Worm (Caenorhabditis elegans) whole organism, L4 larva: ENCODE data around the gene rga-1.

Source experiments
- R02D3.7 ChIP-seq: fragments of 150-350 bp; sonication (generic microtip); optimal IDR thresholded peaks from 3 replicates; lab custom pipeline; 2014; ENCODE audit warnings: missing biosample characterization, missing genetic modification characterization
- Y5F2A.4 ChIP-seq: fragments of 200-800 bp; sonication (Bioruptor generic); optimal IDR thresholded peaks from 2 replicates; lab custom pipeline; 2018; ENCODE audit warnings: mild to moderate bottlenecking, missing genetic modification characterization, missing compliant biosample characterization
- aha-1 ChIP-seq: fragments of 150-350 bp; peaks from one replicate; lab custom pipeline; 2014; ENCODE audit warnings: missing biosample characterization, missing genetic modification characterization
- daf-16 ChIP-seq, 3 experiments: sonication (generic microtip); optimal IDR thresholded peaks; 2 replicates each; lab custom pipeline; 2016 to 2017; ENCODE audit warnings: missing genetic modification characterization in 3 of 3, missing genetic modification reagents in 3 of 3, mild to moderate bottlenecking in 2 of 3, missing compliant biosample characterization in 2 of 3, missing biosample characterization in 1 of 3, moderate library complexity in 1 of 3
- daf-8 ChIP-seq: fragments of 200-800 bp; sonication (Bioruptor generic); IDR thresholded peaks from 2 replicates; pipeline ENCODE4 v1.3.6; 2022; ENCODE audit warnings: missing genetic modification characterization, missing compliant biosample characterization
- dmd-6 ChIP-seq: fragments of 200-800 bp; sonication (Bioruptor generic); IDR thresholded peaks from 2 replicates; pipeline ENCODE4 v1.3.6; 2022; ENCODE audit warnings: missing genetic modification reagents, missing genetic modification characterization, missing compliant biosample characterization
- dpl-1 ChIP-seq: fragments of 150-350 bp; optimal IDR thresholded peaks from 2 replicates; lab custom pipeline; 2014; ENCODE audit warnings: missing biosample characterization, missing genetic modification reagents, missing genetic modification characterization
- dve-1 ChIP-seq: sonication (generic microtip); optimal IDR thresholded peaks from 2 replicates; lab custom pipeline; 2017; ENCODE audit warnings: antibody characterized with exemption, mild to moderate bottlenecking, missing genetic modification characterization, missing compliant biosample characterization; ENCODE audit not compliant: insufficient read depth
- fkh-10 ChIP-seq: fragments of 150-350 bp; optimal IDR thresholded peaks from 2 replicates; lab custom pipeline; 2014; ENCODE audit warnings: missing biosample characterization, missing genetic modification reagents, missing genetic modification characterization
- gei-8 ChIP-seq: fragments of 200-800 bp; sonication (Bioruptor generic); optimal IDR thresholded peaks from 2 replicates; lab custom pipeline; 2018; ENCODE audit warnings: mild to moderate bottlenecking, missing genetic modification characterization, missing compliant biosample characterization
- hlh-11 ChIP-seq: fragments of 200-800 bp; sonication (Bioruptor generic); optimal IDR thresholded peaks from 2 replicates; lab custom pipeline; 2018; ENCODE audit warnings: mild to moderate bottlenecking, missing genetic modification characterization, missing compliant biosample characterization
- lin-1 ChIP-seq: fragments of 200-800 bp; sonication (Bioruptor generic); IDR thresholded peaks from 2 replicates; pipeline ENCODE4 v1.3.6; 2022; ENCODE audit warnings: missing genetic modification reagents, missing genetic modification characterization, missing compliant biosample characterization
- lin-29 ChIP-seq: fragments of 200-800 bp; sonication (Bioruptor generic); IDR thresholded peaks from 2 replicates; pipeline ENCODE4 v1.3.6; 2022; ENCODE audit warnings: missing genetic modification reagents, missing genetic modification characterization, missing compliant biosample characterization
- madf-9 ChIP-seq: fragments of 200-800 bp; sonication (Bioruptor generic); conservative IDR thresholded peaks from 2 replicates; pipeline ENCODE4 v1.3.6; 2022; ENCODE audit warnings: missing genetic modification reagents, missing genetic modification characterization, missing compliant biosample characterization
- mdl-1 ChIP-seq, 2 experiments: fragments of 150-350 bp in 1 of 2; sonication (generic microtip) in 1 of 2; optimal IDR thresholded peaks; 2 replicates each; lab custom pipeline; 2014 to 2017; ENCODE audit warnings: missing biosample characterization in 2 of 2, missing genetic modification characterization in 2 of 2
- mdt-29 ChIP-seq: fragments of 200-800 bp; sonication (Bioruptor generic); IDR thresholded peaks from 2 replicates; pipeline ENCODE4 v1.3.6; 2022; ENCODE audit warnings: missing genetic modification reagents, missing genetic modification characterization, missing compliant biosample characterization
- mes-2 ChIP-seq: sonication (generic microtip); optimal IDR thresholded peaks from 2 replicates; lab custom pipeline; 2016; ENCODE audit warnings: missing genotype, mild to moderate bottlenecking, missing genetic modification characterization, missing compliant biosample characterization; ENCODE audit not compliant: poor library complexity, severe bottlenecking
- nhr-237 ChIP-seq: sonication (generic microtip); optimal IDR thresholded peaks from 2 replicates; lab custom pipeline; 2017; ENCODE audit warnings: missing biosample characterization, missing genetic modification characterization
- nhr-28 ChIP-seq: fragments of 150-350 bp; optimal IDR thresholded peaks from 2 replicates; lab custom pipeline; 2014; ENCODE audit warnings: missing biosample characterization, missing genetic modification characterization
- nhr-42 ChIP-seq: fragments of 200-800 bp; sonication (Bioruptor generic); IDR thresholded peaks from 2 replicates; pipeline ENCODE4 v1.3.6; 2022; ENCODE audit warnings: missing genetic modification characterization, missing compliant biosample characterization
- nhr-48 ChIP-seq: sonication (generic microtip); optimal IDR thresholded peaks from 2 replicates; lab custom pipeline; 2016; ENCODE audit warnings: mild to moderate bottlenecking, missing genetic modification characterization, missing compliant biosample characterization
- nhr-6 ChIP-seq: fragments of 150-350 bp; optimal IDR thresholded peaks from 2 replicates; lab custom pipeline; 2014; ENCODE audit warnings: missing biosample characterization, missing genetic modification characterization
- pqm-1 ChIP-seq: sonication (generic microtip); optimal IDR thresholded peaks from 2 replicates; lab custom pipeline; 2017; ENCODE audit warnings: missing biosample characterization, missing genetic modification characterization
- spr-1 ChIP-seq: sonication (generic microtip); optimal IDR thresholded peaks from 2 replicates; lab custom pipeline; 2016; ENCODE audit warnings: mild to moderate bottlenecking, missing genetic modification characterization, missing compliant biosample characterization
- unc-39 ChIP-seq: sonication (generic microtip); optimal IDR thresholded peaks from 2 replicates; lab custom pipeline; 2017; ENCODE audit warnings: missing biosample characterization, missing genetic modification characterization
- vab-7 ChIP-seq: fragments of 200-800 bp; sonication (Bioruptor generic); IDR thresholded peaks from 2 replicates; pipeline ENCODE4 v1.3.6; 2022; ENCODE audit warnings: missing genetic modification reagents, missing genetic modification characterization, missing compliant biosample characterization
- zag-1 ChIP-seq: fragments of 150-350 bp; optimal IDR thresholded peaks from 2 replicates; lab custom pipeline; 2014; ENCODE audit warnings: missing biosample characterization, missing genetic modification characterization
- zfp-3 ChIP-seq: fragments of 200-800 bp; sonication (Bioruptor generic); conservative IDR thresholded peaks from 2 replicates; pipeline ENCODE4 v1.3.6; 2022; ENCODE audit warnings: missing genetic modification reagents, missing genetic modification characterization, missing compliant biosample characterization
- ztf-11 ChIP-seq: fragments of 150-350 bp; optimal IDR thresholded peaks from 2 replicates; lab custom pipeline; 2014; ENCODE audit warnings: missing biosample characterization, missing genetic modification characterization

Gene rga-1

ce11 chrII:11424032-11424431 is 40.7 kb upstream of the rga-1 start:
- TF ChIP-seq zag-1 (tag; lab: Kevin White, UChicago) (no peak), pqm-1 (tag; lab: Kevin White, UChicago) (peak; percentile 75), gei-8 (no peak), zfp-3 (GFP tag; lab: Robert Waterston, UW) (no peak), nhr-28 (tag; lab: Kevin White, UChicago) (peak; percentile 47)
- TF ChIP-seq, all 104 proteins: peak for 2

ce11 chrII:11424579-11425316 is 39.9 kb upstream of the rga-1 start, which contains the start of gene C05D12.3:
Gene C05D12.3 (plus strand): TSS chrII:11425266.
- TF ChIP-seq vab-7 (GFP tag; lab: Robert Waterston, UW) (no peak), daf-8 (GFP tag; lab: Robert Waterston, UW) (no peak), dve-1 (tag; lab: Kevin White, UChicago) (peak; percentile 47), ztf-11 (tag; lab: Kevin White, UChicago) (no peak), Y5F2A.4 (no peak), unc-39 (tag; lab: Kevin White, UChicago) (no peak), daf-16 (GFP tag; optimal IDR thresholded peaks at IDR 0.05; lab: Kevin White, UChicago) (no peak), daf-16 (tag; optimal IDR thresholded peaks at IDR 0.05; lab: Kevin White, UChicago) (peak; percentile 24), lin-1 (no peak), nhr-6 (tag; lab: Kevin White, UChicago) (no peak), nhr-28 (tag; lab: Kevin White, UChicago) (peak; percentile 54), dmd-6 (GFP tag; lab: Robert Waterston, UW) (peak; percentile 28; the same call in 1 of the 2 replicates), pqm-1 (tag; lab: Kevin White, UChicago) (peak; percentile 79)

- TF ChIP-seq dve-1 (tag; lab: Kevin White, UChicago) (no peak), dpl-1 (no peak), hlh-11 (tag; lab: Kevin White, UChicago) (peak; percentile 14), aha-1 (tag; lab: Kevin White, UChicago) (peak; percentile 9), mdt-29 (no peak), nhr-48 (no peak), dmd-6 (GFP tag; lab: Robert Waterston, UW) (peak; percentile 90)
- TF ChIP-seq, all 104 proteins: peak for 3
Measured at ce11 chrII:11427322-11427721, 37.4 kb upstream of the rga-1 start.

- no peak for TF ChIP-seq zag-1 (tag; lab: Kevin White, UChicago)
- TF ChIP-seq pqm-1 (tag; lab: Kevin White, UChicago), result peak; percentile 46
- no peak for TF ChIP-seq lin-29
- peak; percentile 46 for TF ChIP-seq nhr-28 (tag; lab: Kevin White, UChicago)
- peak; percentile 52 for TF ChIP-seq dmd-6 (GFP tag; lab: Robert Waterston, UW)
- TF ChIP-seq hlh-11 (tag; lab: Kevin White, UChicago), result peak; percentile 5
- TF ChIP-seq, all 104 proteins: peak for 4
Measured at ce11 chrII:11428599-11428998, 36.1 kb upstream of the rga-1 start.

- TF ChIP-seq spr-1 (tag; lab: Kevin White, UChicago) (no peak), aha-1 (tag; lab: Kevin White, UChicago) (peak; percentile 3), zag-1 (tag; lab: Kevin White, UChicago) (no peak), R02D3.7 (tag; lab: Kevin White, UChicago) (no peak), nhr-42 (GFP tag; lab: Robert Waterston, UW) (no peak), mes-2 (tag; lab: Kevin White, UChicago) (no peak), nhr-237 (tag; lab: Kevin White, UChicago) (no peak), hlh-11 (tag; lab: Kevin White, UChicago) (no peak), mdl-1 (tag; optimal IDR thresholded peaks at IDR 0.05; lab: Kevin White, UChicago) (no peak)
Measured at ce11 chrII:11431584-11431983, 33.1 kb upstream of the rga-1 start, which contains the start of gene C05D12.4. Gene C05D12.4 (plus strand): TSS chrII:11431884.

- TF ChIP-seq fkh-10 (GFP tag; lab: Kevin White, UChicago), result no peak
- TF ChIP-seq madf-9, result no peak
- TF ChIP-seq, all 104 proteins: peak for 0
Measured at ce11 chrII:11433942-11434341, 30.8 kb upstream of the rga-1 start, which contains the start of gene C05D12.5. Gene C05D12.5 (plus strand): TSS chrII:11434242.
